Fruit fly (Drosophila melanogaster) whole organism, embryonic: ENCODE results near the gene CG45002.

Experiments
- CG10431 ChIP-seq: fragments of 200-800 bp; sonication (Bioruptor generic); optimal IDR thresholded peaks from 3 replicates; lab custom pipeline; 2018; ENCODE audit warnings: missing biosample characterization, mild to moderate bottlenecking, missing genetic modification characterization
- CG10979 ChIP-seq: fragments of 200-800 bp; sonication (Bioruptor generic); optimal IDR thresholded peaks from 2 replicates; lab custom pipeline; 2018; ENCODE audit warnings: missing biosample characterization, mild to moderate bottlenecking, missing genetic modification characterization, moderate library complexity
- CG11504 ChIP-seq: fragments of 200-800 bp; sonication (Bioruptor generic); optimal IDR thresholded peaks from 3 replicates; lab custom pipeline; 2019; ENCODE audit warnings: missing biosample characterization, mild to moderate bottlenecking, missing genetic modification characterization, moderate library complexity
- CG11723 ChIP-seq: fragments of 200-800 bp; sonication (Bioruptor generic); optimal IDR thresholded peaks from 2 replicates; lab custom pipeline; 2017; ENCODE audit warnings: missing biosample characterization, mild to moderate bottlenecking, missing genetic modification characterization
- CG14014 ChIP-seq: fragments of 200-800 bp; sonication (Bioruptor generic); IDR thresholded peaks from 2 replicates; pipeline ENCODE4 v1.3.6; 2022; ENCODE audit warnings: missing biosample characterization, missing genetic modification characterization
- CG14050 ChIP-seq: fragments of 200-800 bp; sonication (Bioruptor generic); IDR thresholded peaks from 3 replicates; pipeline ENCODE4 v1.3.6; 2022; ENCODE audit warnings: missing biosample characterization, missing genetic modification characterization
- CG15696 ChIP-seq: fragments of 200-800 bp; sonication (Bioruptor generic); optimal IDR thresholded peaks from 2 replicates; lab custom pipeline; 2019; ENCODE audit warnings: missing biosample characterization, mild to moderate bottlenecking, missing genetic modification characterization, moderate library complexity
- CG17612 ChIP-seq: fragments of 200-800 bp; sonication (Bioruptor generic); IDR thresholded peaks from 2 replicates; pipeline ENCODE4 v1.3.6; 2022; ENCODE audit warnings: missing biosample characterization, missing genetic modification characterization
- CG18262 ChIP-seq: fragments of 200-800 bp; optimal IDR thresholded peaks from 3 replicates; lab custom pipeline; 2019; ENCODE audit warnings: missing biosample characterization, mild to moderate bottlenecking, missing genetic modification characterization, moderate library complexity
- CG2712 ChIP-seq: fragments of 200-800 bp; optimal IDR thresholded peaks from 3 replicates; lab custom pipeline; 2019; ENCODE audit warnings: missing biosample characterization, mild to moderate bottlenecking, missing genetic modification characterization, moderate library complexity
- CG30403 ChIP-seq: fragments of 200-800 bp; sonication (Bioruptor generic); optimal IDR thresholded peaks from 3 replicates; lab custom pipeline; 2016; ENCODE audit warnings: missing biosample characterization, missing genetic modification characterization
- CG3065 ChIP-seq: fragments of 200-800 bp; sonication (Bioruptor generic); optimal IDR thresholded peaks from 2 replicates; lab custom pipeline; 2016; ENCODE audit warnings: missing biosample characterization, missing genetic modification characterization
- CG9437 ChIP-seq: fragments of 200-800 bp; sonication (Bioruptor generic); optimal IDR thresholded peaks from 2 replicates; lab custom pipeline; 2018; ENCODE audit warnings: missing biosample characterization, mild to moderate bottlenecking, missing genetic modification characterization
- Gug ChIP-seq: fragments of 200-800 bp; sonication (Bioruptor generic); IDR thresholded peaks from 4 replicates; pipeline ENCODE4 v1.3.6; 2022; ENCODE audit warnings: missing biosample characterization, missing genetic modification characterization
- Hr3 ChIP-seq: fragments of 200-800 bp; sonication (Bioruptor generic); optimal IDR thresholded peaks from 3 replicates; lab custom pipeline; 2016; ENCODE audit warnings: missing biosample characterization, missing genetic modification characterization
- Hr78 ChIP-seq, 2 experiments: fragments of 200-800 bp in 1 of 2; fragments of >200 bp in 1 of 2; sonication (Bioruptor generic) in 1 of 2; optimal IDR thresholded peaks; 2 replicates each; lab custom pipeline; 2017 to 2019; ENCODE audit warnings: missing biosample characterization in 2 of 2, missing genetic modification characterization in 2 of 2, mild to moderate bottlenecking in 1 of 2, moderate library complexity in 1 of 2
- Oaz ChIP-seq: fragments of 200-800 bp; sonication (Bioruptor generic); IDR thresholded peaks from 2 replicates; pipeline ENCODE4 v1.3.6; 2022; ENCODE audit warnings: missing biosample characterization, missing genetic modification characterization
- Oli ChIP-seq: fragments of 200-800 bp; sonication (Bioruptor generic); optimal IDR thresholded peaks from 2 replicates; lab custom pipeline; 2018; ENCODE audit warnings: missing biosample characterization, mild to moderate bottlenecking, missing genetic modification characterization, moderate library complexity
- PHDP ChIP-seq: fragments of 200-800 bp; sonication (Bioruptor generic); optimal IDR thresholded peaks from 3 replicates; lab custom pipeline; 2018; ENCODE audit warnings: missing biosample characterization, mild to moderate bottlenecking, missing genetic modification characterization, moderate library complexity
- Scr ChIP-seq: fragments of 200-800 bp; sonication (Bioruptor generic); IDR thresholded peaks from 2 replicates; pipeline ENCODE4 v1.3.6; 2022; ENCODE audit warnings: missing biosample characterization, missing genetic modification characterization; ENCODE audit not compliant: partially characterized antibody
- Sox102F ChIP-seq: fragments of 200-800 bp; sonication (Bioruptor generic); optimal IDR thresholded peaks from 2 replicates; lab custom pipeline; 2018; ENCODE audit warnings: missing biosample characterization, mild to moderate bottlenecking, missing genetic modification characterization, moderate library complexity
- Ssrp ChIP-seq: fragments of 200-800 bp; sonication (Bioruptor generic); optimal IDR thresholded peaks from 2 replicates; lab custom pipeline; 2018; ENCODE audit warnings: missing biosample characterization, mild to moderate bottlenecking, missing genetic modification characterization, moderate library complexity
- al ChIP-seq: fragments of 200-800 bp; sonication (Bioruptor generic); IDR thresholded peaks from 2 replicates; pipeline ENCODE4 v1.3.6; 2022; ENCODE audit warnings: missing biosample characterization, missing genetic modification characterization
- az2 ChIP-seq: fragments of 200-800 bp; sonication (Bioruptor generic); optimal IDR thresholded peaks from 3 replicates; lab custom pipeline; 2016; ENCODE audit warnings: missing biosample characterization, missing genetic modification characterization
- bab2 ChIP-seq: fragments of 200-800 bp; sonication (Bioruptor generic); optimal IDR thresholded peaks from 2 replicates; lab custom pipeline; 2016; ENCODE audit warnings: missing biosample characterization, missing genetic modification characterization
- bsh ChIP-seq, 2 experiments: fragments of 200-800 bp; sonication (Bioruptor generic); optimal IDR thresholded peaks; 2 replicates each; lab custom pipeline; 2017 to 2018; ENCODE audit warnings: mild to moderate bottlenecking in 2 of 2, missing biosample characterization in 2 of 2, missing genetic modification characterization in 2 of 2, moderate library complexity in 1 of 2
- croc ChIP-seq: fragments of 200-800 bp; sonication (Bioruptor generic); conservative IDR thresholded peaks from 3 replicates; pipeline ENCODE4 v1.3.6; 2022; ENCODE audit warnings: missing biosample characterization, missing genetic modification characterization
- dimm ChIP-seq: fragments of 200-800 bp; sonication (Bioruptor generic); IDR thresholded peaks from 2 replicates; pipeline ENCODE4 v1.3.6; 2022; ENCODE audit warnings: missing biosample characterization, missing genetic modification characterization
- eve ChIP-seq, 2 experiments: fragments of >200 bp; optimal IDR thresholded peaks; 2 replicates each; lab custom pipeline; 2017; ENCODE audit warnings: missing biosample characterization in 2 of 2, missing genetic modification characterization in 2 of 2
- fru ChIP-seq: fragments of >200 bp; optimal IDR thresholded peaks from 2 replicates; lab custom pipeline; 2017
- gem ChIP-seq: fragments of 200-800 bp; sonication (Bioruptor generic); optimal IDR thresholded peaks from 2 replicates; lab custom pipeline; 2019; ENCODE audit warnings: missing biosample characterization, mild to moderate bottlenecking, missing genetic modification characterization, moderate library complexity
- hkb ChIP-seq, 2 experiments: fragments of 200-800 bp in 1 of 2; fragments of >200 bp in 1 of 2; sonication (Bioruptor generic) in 1 of 2; IDR thresholded peaks in 1 of 2; optimal IDR thresholded peaks in 1 of 2; 2 replicates each; pipeline versions ENCODE4 v1.3.6 to Lab custom; 2017 to 2022; ENCODE audit warnings: missing biosample characterization in 1 of 2, missing genetic modification characterization in 1 of 2
- ind ChIP-seq: fragments of 200-800 bp; sonication (Bioruptor generic); optimal IDR thresholded peaks from 3 replicates; lab custom pipeline; 2016; ENCODE audit warnings: missing biosample characterization, missing genetic modification characterization
- insv ChIP-seq, 2 experiments: fragments of 200-800 bp; sonication (Bioruptor generic); optimal IDR thresholded peaks; 3 replicates each; lab custom pipeline; 2016 to 2018; ENCODE audit warnings: missing biosample characterization in 2 of 2, missing genetic modification characterization in 2 of 2
- jing ChIP-seq: fragments of 200-800 bp; sonication (Bioruptor generic); optimal IDR thresholded peaks from 2 replicates; lab custom pipeline; 2018; ENCODE audit warnings: missing biosample characterization, mild to moderate bottlenecking, missing genetic modification characterization
- jumu ChIP-seq: fragments of 200-800 bp; sonication (Bioruptor generic); optimal IDR thresholded peaks from 3 replicates; lab custom pipeline; 2016; ENCODE audit warnings: missing biosample characterization, missing genetic modification characterization
- nau ChIP-seq: fragments of 200-800 bp; sonication (Bioruptor generic); optimal IDR thresholded peaks from 3 replicates; lab custom pipeline; 2017; ENCODE audit warnings: missing biosample characterization, mild to moderate bottlenecking, missing genetic modification characterization, missing genetic modification reagents
- prd ChIP-seq, 3 experiments: fragments of >200 bp in 2 of 3; fragments of 200-800 bp in 1 of 3; sonication (Bioruptor generic) in 1 of 3; optimal IDR thresholded peaks in 2 of 3; IDR thresholded peaks in 1 of 3; 2 replicates in 2 of 3; 3 replicates in 1 of 3; pipeline versions ENCODE4 v1.3.6 to Lab custom; 2017 to 2022; ENCODE audit warnings: missing biosample characterization in 1 of 3, missing genetic modification characterization in 1 of 3
- rib ChIP-seq: fragments of 200-800 bp; sonication (Bioruptor generic); IDR thresholded peaks from 2 replicates; pipeline ENCODE4 v1.3.6; 2022; ENCODE audit warnings: missing biosample characterization, missing genetic modification characterization
- scrt ChIP-seq: fragments of 200-800 bp; sonication (Bioruptor generic); optimal IDR thresholded peaks from 2 replicates; lab custom pipeline; 2018; ENCODE audit warnings: missing biosample characterization, mild to moderate bottlenecking, missing genetic modification characterization, moderate library complexity
- sd ChIP-seq: fragments of 200-800 bp; sonication (Bioruptor generic); optimal IDR thresholded peaks from 3 replicates; lab custom pipeline; 2018; ENCODE audit warnings: missing biosample characterization, mild to moderate bottlenecking, missing genetic modification characterization, moderate library complexity
- sens ChIP-seq: fragments of 200-800 bp; sonication (Bioruptor generic); peaks from one replicate; lab custom pipeline; 2016; ENCODE audit warnings: missing biosample characterization, missing genetic modification characterization
- stwl ChIP-seq: fragments of 200-800 bp; sonication (Bioruptor generic); optimal IDR thresholded peaks from 3 replicates; lab custom pipeline; 2018; ENCODE audit warnings: missing biosample characterization, mild to moderate bottlenecking, missing genetic modification characterization, moderate library complexity
- sug ChIP-seq: fragments of 200-800 bp; optimal IDR thresholded peaks from 2 replicates; lab custom pipeline; 2019; ENCODE audit warnings: missing biosample characterization, mild to moderate bottlenecking, missing genetic modification characterization, moderate library complexity
- tin ChIP-seq: fragments of 200-800 bp; sonication (Bioruptor generic); optimal IDR thresholded peaks from 3 replicates; lab custom pipeline; 2016; ENCODE audit warnings: missing biosample characterization, missing genetic modification characterization
- unpg ChIP-seq: fragments of 200-800 bp; sonication (Bioruptor generic); optimal IDR thresholded peaks from 3 replicates; lab custom pipeline; 2018; ENCODE audit warnings: missing biosample characterization, mild to moderate bottlenecking, missing genetic modification characterization, moderate library complexity
- vvl ChIP-seq: fragments of 200-800 bp; sonication (Bioruptor generic); IDR thresholded peaks from 2 replicates; pipeline ENCODE4 v1.3.6; 2022; ENCODE audit warnings: missing biosample characterization, missing genetic modification characterization

The CG45002 gene

dm6 chrX:17113324-17113723, 46.8 kb upstream of the CG45002 start (continued):
- no peak for TF ChIP-seq sd
- no peak for TF ChIP-seq prd (optimal IDR thresholded peaks at IDR 0.05; lab: Kevin White, UChicago)
- TF ChIP-seq prd (GFP tag; IDR thresholded peaks at IDR 0.05; lab: Robert Waterston, UW), result no peak
- TF ChIP-seq az2 (GFP tag; lab: Kevin White, UChicago), result peak; percentile 24
- no peak for TF ChIP-seq al (GFP tag; lab: Robert Waterston, UW)
- TF ChIP-seq dimm (GFP tag; lab: Robert Waterston, UW), result no peak
- TF ChIP-seq scrt, result no peak
- TF ChIP-seq CG17612 (GFP tag; lab: Robert Waterston, UW), result no peak
- no peak for TF ChIP-seq PHDP (tag; lab: Kevin White, UChicago)
- no peak for TF ChIP-seq hkb (optimal IDR thresholded peaks at IDR 0.05; lab: Kevin White, UChicago)
- 0 out of 2 replicates have a peak, but pooled peaks have one; percentile 9 for TF ChIP-seq hkb (GFP tag; IDR thresholded peaks at IDR 0.05; lab: Robert Waterston, UW)
- TF ChIP-seq bsh (GFP tag; optimal IDR thresholded peaks at IDR 0.05; lab: Kevin White, UChicago), result peak in 1 of 2 experiments; percentile 33
- no peak for TF ChIP-seq Hr78 (GFP tag; optimal IDR thresholded peaks at IDR 0.05; lab: Kevin White, UChicago)
- TF ChIP-seq insv (GFP tag; optimal IDR thresholded peaks at IDR 0.05; lab: Kevin White, UChicago), result no peak
- peak; percentile 4 for TF ChIP-seq Hr3 (GFP tag; lab: Kevin White, UChicago)
- TF ChIP-seq jing (GFP tag; lab: Kevin White, UChicago), result no peak
- no peak for TF ChIP-seq ind (GFP tag; lab: Kevin White, UChicago)
- TF ChIP-seq CG11723 (GFP tag; lab: Kevin White, UChicago), result no peak
- no peak for TF ChIP-seq jumu (GFP tag; lab: Kevin White, UChicago)
- no peak for TF ChIP-seq Gug (GFP tag; lab: Robert Waterston, UW)
- peak; percentile 30 for TF ChIP-seq Ssrp (tag; lab: Kevin White, UChicago)
- TF ChIP-seq CG10431, result no peak
- TF ChIP-seq Oaz, result no peak
- no peak for TF ChIP-seq CG14050 (GFP tag; lab: Robert Waterston, UW)
- no peak for TF ChIP-seq vvl (GFP tag; lab: Robert Waterston, UW)
- TF ChIP-seq unpg, result peak; percentile 17
- no peak for TF ChIP-seq bab2 (GFP tag; lab: Kevin White, UChicago)
- no peak for TF ChIP-seq fru (lab: Kevin White, UChicago)
- TF ChIP-seq sug (tag; lab: Kevin White, UChicago), result no peak
- TF ChIP-seq, all 482 proteins: peak for 30

- TF ChIP-seq Sox102F (GFP tag; lab: Kevin White, UChicago) (peak; percentile 25), CG9437 (GFP tag; lab: Kevin White, UChicago) (peak; percentile 16), tin (GFP tag; lab: Kevin White, UChicago) (peak; percentile 2), sens (GFP tag; lab: Kevin White, UChicago) (peak; percentile 52), croc (GFP tag; lab: Robert Waterston, UW) (no peak), rib (no peak), Ssrp (tag; lab: Kevin White, UChicago) (peak; percentile 8), CG2712 (tag; lab: Kevin White, UChicago) (peak; percentile 16), bsh (GFP tag; optimal IDR thresholded peaks at IDR 0.05; lab: Kevin White, UChicago) (peak; percentile 12 to 17), Oli (tag; lab: Kevin White, UChicago) (peak; percentile 13), eve (GFP tag; optimal IDR thresholded peaks at IDR 0.05; lab: Kevin White, UChicago) (no peak), CG18262 (tag; lab: Kevin White, UChicago) (peak; percentile 31), CG15696 (tag; lab: Kevin White, UChicago) (peak; percentile 2), stwl (tag; lab: Kevin White, UChicago) (peak; percentile 0), Scr (GFP tag; lab: Robert Waterston, UW) (no peak), gem (tag; lab: Kevin White, UChicago) (peak; percentile 43), CG11504 (tag; lab: Kevin White, UChicago) (peak; percentile 31), CG10979 (peak; percentile 41), nau (GFP tag; lab: Kevin White, UChicago) (no peak), CG30403 (GFP tag; lab: Kevin White, UChicago) (peak; percentile 28), fru (lab: Kevin White, UChicago) (no peak), CG14014 (GFP tag; lab: Robert Waterston, UW) (no peak), CG3065 (GFP tag; lab: Kevin White, UChicago) (no peak)
These were observed 45.7 kb upstream of the CG45002 start for dm6 chrX:17111958-17112953.
